Worm (Caenorhabditis elegans): Measurements from ENCODE around the gene H01M10.2.

H01M10.2 gene

ce11 chrX:2552210-2552674 lies 33.3 kb downstream of the H01M10.2 start, which contains the start of gene aat-3:
TSS of gene aat-3 (plus strand) at chrX:2552260.
- no peak for TF ChIP-seq him-1 (tag; optimal IDR thresholded peaks at IDR 0.05)
- no peak for TF ChIP-seq pha-4 (tag; optimal IDR thresholded peaks at IDR 0.05)
- TF ChIP-seq ceh-79 (tag; optimal IDR thresholded peaks at IDR 0.05) = no peak
- TF ChIP-seq C17E4.6 (GFP tag; IDR thresholded peaks at IDR 0.05) = no peak
- no peak for TF ChIP-seq mel-28 (tag; optimal IDR thresholded peaks at IDR 0.05; ENCODE audit: borderline replicate concordance)
- TF ChIP-seq rpc-1 (optimal IDR thresholded peaks at IDR 0.05) = no peak
- no peak for TF ChIP-seq rpc-1 (tag; optimal IDR thresholded peaks at IDR 0.05)
- TF ChIP-seq F57C9.4 (tag; optimal IDR thresholded peaks at IDR 0.05) = no peak
- no peak for TF ChIP-seq ztf-3 (GFP tag; optimal IDR thresholded peaks at IDR 0.05)
- TF ChIP-seq lin-40 (tag; optimal IDR thresholded peaks at IDR 0.05) = no peak
- 0 out of 2 replicates have a peak, but pooled peaks have one; percentile 31 for TF ChIP-seq zfh-2 (GFP tag; conservative IDR thresholded peaks at IDR 0.05)
- no peak for TF ChIP-seq gei-17 (GFP tag; optimal IDR thresholded peaks at IDR 0.05)
- no peak for TF ChIP-seq madf-3 (GFP tag; IDR thresholded peaks at IDR 0.05)
- TF ChIP-seq ceh-40 (GFP tag; IDR thresholded peaks at IDR 0.05) = no peak
- TF ChIP-seq F57A8.1 (GFP tag; optimal IDR thresholded peaks at IDR 0.05) = no peak
- TF ChIP-seq C06A6.2 (GFP tag; conservative IDR thresholded peaks at IDR 0.05) = no peak
- no peak for TF ChIP-seq sdz-38 (tag; optimal IDR thresholded peaks at IDR 0.05)
- TF ChIP-seq nhr-120 (GFP tag; IDR thresholded peaks at IDR 0.05) = no peak
- TF ChIP-seq hmg-1.2 (GFP tag; IDR thresholded peaks at IDR 0.05) = peak; percentile 15; the same call in 1 of the 2 replicates
- no peak for TF ChIP-seq somi-1 (GFP tag; optimal IDR thresholded peaks at IDR 0.05)
- TF ChIP-seq Y53G8AR.9 (GFP tag; conservative IDR thresholded peaks at IDR 0.05) = no peak
- TF ChIP-seq zim-3 (tag; optimal IDR thresholded peaks at IDR 0.05) = no peak
- no peak for TF ChIP-seq ekl-4 (GFP tag; IDR thresholded peaks at IDR 0.05)
- TF ChIP-seq D2030.7 (GFP tag; IDR thresholded peaks at IDR 0.05) = peak; percentile 24; the same call in 1 of the 2 replicates
- no peak for TF ChIP-seq nhr-80 (tag; optimal IDR thresholded peaks at IDR 0.05)
- TF ChIP-seq lsy-27 (tag; optimal IDR thresholded peaks at IDR 0.05; ENCODE audit: borderline replicate concordance, insufficient read depth) = no peak
- no peak; the same call in 1 of the 2 replicates for TF ChIP-seq madf-6 (GFP tag; IDR thresholded peaks at IDR 0.05)

ce11 chrX:2551450-2551849 lies 34.1 kb downstream of the H01M10.2 start:
- TF ChIP-seq snpc-4 (GFP tag; optimal IDR thresholded peaks at IDR 0.05) (no peak), snpc-4 (tag; optimal IDR thresholded peaks at IDR 0.05) (peak in 2 of 4 experiments; percentile 59 to 74), madf-8 (GFP tag; conservative IDR thresholded peaks at IDR 0.05) (no peak), ztf-22 (GFP tag; optimal IDR thresholded peaks at IDR 0.05) (no peak), zfh-2 (GFP tag; conservative IDR thresholded peaks at IDR 0.05) (peak; percentile 79), lag-1 (GFP tag; IDR thresholded peaks at IDR 0.05) (no peak), pha-4 (tag; optimal IDR thresholded peaks at IDR 0.05) (no peak), tlf-1 (GFP tag; optimal IDR thresholded peaks at IDR 0.05) (no peak), egrh-3 (GFP tag; IDR thresholded peaks at IDR 0.05) (0 out of 2 replicates have a peak, but pooled peaks have one; percentile 8), tbx-9 (tag; optimal IDR thresholded peaks at IDR 0.05; ENCODE audit: borderline replicate concordance) (no peak), nhr-80 (tag; optimal IDR thresholded peaks at IDR 0.05) (no peak), sea-2 (GFP tag; IDR thresholded peaks at IDR 0.05) (0 out of 2 replicates have a peak, but pooled peaks have one; percentile 41), Y53F4B.3 (GFP tag; IDR thresholded peaks at IDR 0.05) (no peak), F33H1.4 (GFP tag; IDR thresholded peaks at IDR 0.05) (no peak), efl-1 (GFP tag; optimal IDR thresholded peaks at IDR 0.05) (no peak), ceh-40 (GFP tag; IDR thresholded peaks at IDR 0.05) (no peak), ztf-18 (tag; optimal IDR thresholded peaks at IDR 0.05) (no peak), F37B4.10 (GFP tag; IDR thresholded peaks at IDR 0.05) (no peak), lin-40 (tag; optimal IDR thresholded peaks at IDR 0.05) (no peak), lin-54 (GFP tag; optimal IDR thresholded peaks at IDR 0.05) (no peak), nhr-27 (tag; optimal IDR thresholded peaks at IDR 0.05) (no peak), hmg-20 (GFP tag; IDR thresholded peaks at IDR 0.05) (no peak), cebp-2 (GFP tag; IDR thresholded peaks at IDR 0.05) (0 out of 2 replicates have a peak, but pooled peaks have one; percentile 38), F57C9.4 (tag; optimal IDR thresholded peaks at IDR 0.05) (no peak), ZK185.1 (tag; optimal IDR thresholded peaks at IDR 0.05; ENCODE audit: poor library complexity, severe bottlenecking) (no peak), let-607 (tag; optimal IDR thresholded peaks at IDR 0.05) (no peak), madf-3 (GFP tag; IDR thresholded peaks at IDR 0.05) (no peak), ztf-26 (tag; optimal IDR thresholded peaks at IDR 0.05) (no peak)
